Fruit fly (Drosophila melanogaster) whole organism, embryonic: Measurements from ENCODE around the gene hgo.

Source experiments
- Atf6 ChIP-seq: fragments of 200-800 bp; sonication (Bioruptor generic); IDR thresholded peaks from 2 replicates; pipeline ENCODE4 v1.3.6; 2022; ENCODE audit warnings: missing biosample characterization, missing genetic modification characterization
- CG10543 ChIP-seq: fragments of 200-800 bp; sonication (Bioruptor generic); optimal IDR thresholded peaks from 3 replicates; lab custom pipeline; 2017; ENCODE audit warnings: missing biosample characterization, mild to moderate bottlenecking, missing genetic modification characterization, moderate library complexity
- CG12769 ChIP-seq: fragments of 200-800 bp; sonication (Bioruptor generic); optimal IDR thresholded peaks from 2 replicates; lab custom pipeline; 2019; ENCODE audit warnings: missing biosample characterization, mild to moderate bottlenecking, missing genetic modification characterization, moderate library complexity
- CG15601 ChIP-seq: fragments of 200-800 bp; sonication (Bioruptor generic); optimal IDR thresholded peaks from 3 replicates; lab custom pipeline; 2019; ENCODE audit warnings: missing biosample characterization, mild to moderate bottlenecking, missing genetic modification characterization, moderate library complexity
- CG18262 ChIP-seq: fragments of 200-800 bp; optimal IDR thresholded peaks from 3 replicates; lab custom pipeline; 2019; ENCODE audit warnings: missing biosample characterization, mild to moderate bottlenecking, missing genetic modification characterization, moderate library complexity
- CG18599 ChIP-seq: fragments of 200-800 bp; sonication (Bioruptor generic); optimal IDR thresholded peaks from 3 replicates; lab custom pipeline; 2017; ENCODE audit warnings: missing biosample characterization, missing genetic modification characterization, mild to moderate bottlenecking, moderate library complexity, missing genetic modification reagents
- CG32767 ChIP-seq: fragments of 200-800 bp; sonication (Bioruptor generic); IDR thresholded peaks from 2 replicates; pipeline ENCODE4 v1.3.6; 2022; ENCODE audit warnings: missing biosample characterization, missing genetic modification characterization
- CG9932 ChIP-seq: fragments of 200-800 bp; sonication (Bioruptor generic); IDR thresholded peaks from 2 replicates; pipeline ENCODE4 v1.3.6; 2022; ENCODE audit warnings: missing biosample characterization, missing genetic modification characterization
- Deaf1 ChIP-seq: fragments of 200-800 bp; optimal IDR thresholded peaks from 3 replicates; lab custom pipeline; 2019; ENCODE audit warnings: missing biosample characterization, mild to moderate bottlenecking, missing genetic modification characterization, moderate library complexity
- Doc3 ChIP-seq: fragments of 200-800 bp; sonication (Bioruptor generic); IDR thresholded peaks from 3 replicates; pipeline ENCODE4 v1.3.6; 2022; ENCODE audit warnings: missing biosample characterization, missing genetic modification characterization; ENCODE audit not compliant: partially characterized antibody
- Drgx ChIP-seq: fragments of 200-800 bp; sonication (Bioruptor generic); IDR thresholded peaks from 2 replicates; pipeline ENCODE4 v1.3.6; 2022; ENCODE audit warnings: missing biosample characterization, missing genetic modification characterization
- HLH4C ChIP-seq: fragments of 200-800 bp; sonication (Bioruptor generic); IDR thresholded peaks from 3 replicates; pipeline ENCODE4 v1.3.6; 2022; ENCODE audit warnings: missing biosample characterization, missing genetic modification characterization; ENCODE audit not compliant: partially characterized antibody
- Hr78 ChIP-seq, 2 experiments: fragments of 200-800 bp in 1 of 2; fragments of >200 bp in 1 of 2; sonication (Bioruptor generic) in 1 of 2; optimal IDR thresholded peaks; 2 replicates each; lab custom pipeline; 2017 to 2019; ENCODE audit warnings: missing biosample characterization in 2 of 2, missing genetic modification characterization in 2 of 2, mild to moderate bottlenecking in 1 of 2, moderate library complexity in 1 of 2
- Med ChIP-seq: fragments of 200-800 bp; sonication (Bioruptor generic); peaks from one replicate; lab custom pipeline; 2016; ENCODE audit warnings: missing biosample characterization, missing genetic modification characterization, mild to moderate bottlenecking, inconsistent platforms, moderate library complexity
- Opbp ChIP-seq: fragments of 200-800 bp; sonication (Bioruptor generic); IDR thresholded peaks from 3 replicates; pipeline ENCODE4 v1.3.6; 2022; ENCODE audit warnings: missing biosample characterization, missing genetic modification characterization; ENCODE audit not compliant: partially characterized antibody
- Optix ChIP-seq: fragments of 200-800 bp; sonication (Bioruptor generic); IDR thresholded peaks from 3 replicates; pipeline ENCODE4 v1.3.6; 2022; ENCODE audit warnings: missing biosample characterization, missing genetic modification characterization
- Side ChIP-seq: fragments of 200-800 bp; sonication (Bioruptor generic); optimal IDR thresholded peaks from 2 replicates; lab custom pipeline; 2016; ENCODE audit warnings: missing biosample characterization, missing genetic modification characterization
- Trl ChIP-seq, 3 experiments: fragments of >200 bp in 2 of 3; fragments of 200-800 bp in 1 of 3; sonication (Bioruptor generic) in 1 of 3; optimal IDR thresholded peaks; 2 replicates in 1 of 3; 3 replicates in 2 of 3; lab custom pipeline; 2016 to 2017; ENCODE audit warnings: missing biosample characterization in 1 of 3, missing genetic modification characterization in 1 of 3
- abd-A ChIP-seq: fragments of 200-800 bp; sonication (Bioruptor generic); optimal IDR thresholded peaks from 3 replicates; lab custom pipeline; 2019; ENCODE audit warnings: missing biosample characterization, mild to moderate bottlenecking, missing genetic modification characterization, moderate library complexity
- ase ChIP-seq: fragments of 200-800 bp; sonication (Bioruptor generic); IDR thresholded peaks from 3 replicates; pipeline ENCODE4 v1.3.6; 2022; ENCODE audit warnings: missing biosample characterization, missing genetic modification characterization
- bigmax ChIP-seq: fragments of 200-800 bp; sonication (Bioruptor generic); optimal IDR thresholded peaks from 2 replicates; lab custom pipeline; 2018; ENCODE audit warnings: missing biosample characterization, mild to moderate bottlenecking, missing genetic modification characterization
- cad ChIP-seq: fragments of >200 bp; optimal IDR thresholded peaks from 2 replicates; lab custom pipeline; 2017; ENCODE audit warnings: missing biosample characterization, missing genetic modification characterization
- ci ChIP-seq: fragments of 200-800 bp; sonication (Bioruptor generic); IDR thresholded peaks from 3 replicates; pipeline ENCODE4 v1.3.6; 2022; ENCODE audit warnings: missing biosample characterization, missing genetic modification characterization
- crol ChIP-seq: fragments of 200-800 bp; sonication (Bioruptor generic); IDR thresholded peaks from 2 replicates; pipeline ENCODE4 v1.3.6; 2022; ENCODE audit warnings: missing biosample characterization, missing genetic modification characterization
- esg ChIP-seq: fragments of 200-800 bp; sonication (Bioruptor generic); conservative IDR thresholded peaks from 2 replicates; pipeline ENCODE4 v1.3.6; 2022; ENCODE audit warnings: missing biosample characterization, missing genetic modification characterization
- ewg ChIP-seq: fragments of 200-800 bp; sonication (Bioruptor generic); optimal IDR thresholded peaks from 3 replicates; lab custom pipeline; 2017; ENCODE audit warnings: mild to moderate bottlenecking, missing biosample characterization, missing genetic modification reagents, missing genetic modification characterization
- fd3F ChIP-seq: fragments of 200-800 bp; sonication (Bioruptor generic); optimal IDR thresholded peaks from 2 replicates; lab custom pipeline; 2018; ENCODE audit warnings: missing biosample characterization, mild to moderate bottlenecking, missing genetic modification characterization, moderate library complexity
- inv ChIP-seq: fragments of 200-800 bp; sonication (Bioruptor generic); IDR thresholded peaks from 2 replicates; pipeline ENCODE4 v1.3.6; 2022; ENCODE audit warnings: missing biosample characterization, missing genetic modification characterization; ENCODE audit not compliant: partially characterized antibody
- kah ChIP-seq: fragments of 200-800 bp; sonication (Bioruptor generic); optimal IDR thresholded peaks from 2 replicates; lab custom pipeline; 2018; ENCODE audit warnings: missing biosample characterization, mild to moderate bottlenecking, missing genetic modification characterization
- mirr ChIP-seq: fragments of 200-800 bp; sonication (Bioruptor generic); optimal IDR thresholded peaks from 3 replicates; lab custom pipeline; 2018; ENCODE audit warnings: missing biosample characterization, mild to moderate bottlenecking, missing genetic modification characterization
- nmo ChIP-seq: fragments of 200-800 bp; sonication (Bioruptor generic); optimal IDR thresholded peaks from 2 replicates; lab custom pipeline; 2018; ENCODE audit warnings: missing biosample characterization, mild to moderate bottlenecking, missing genetic modification characterization, moderate library complexity
- onecut ChIP-seq: fragments of 200-800 bp; sonication (Bioruptor generic); IDR thresholded peaks from 2 replicates; pipeline ENCODE4 v1.3.6; 2022; ENCODE audit warnings: missing biosample characterization, missing genetic modification characterization
- pfk ChIP-seq: fragments of 200-800 bp; sonication (Bioruptor generic); optimal IDR thresholded peaks from 2 replicates; lab custom pipeline; 2018; ENCODE audit warnings: missing biosample characterization, mild to moderate bottlenecking, missing genetic modification characterization, moderate library complexity
- scrt ChIP-seq: fragments of 200-800 bp; sonication (Bioruptor generic); optimal IDR thresholded peaks from 2 replicates; lab custom pipeline; 2018; ENCODE audit warnings: missing biosample characterization, mild to moderate bottlenecking, missing genetic modification characterization, moderate library complexity
- sd ChIP-seq: fragments of 200-800 bp; sonication (Bioruptor generic); optimal IDR thresholded peaks from 3 replicates; lab custom pipeline; 2018; ENCODE audit warnings: missing biosample characterization, mild to moderate bottlenecking, missing genetic modification characterization, moderate library complexity
- seq ChIP-seq: fragments of 200-800 bp; sonication (Bioruptor generic); IDR thresholded peaks from 2 replicates; pipeline ENCODE4 v1.3.6; 2022; ENCODE audit warnings: missing biosample characterization, missing genetic modification characterization
- so ChIP-seq: fragments of 200-800 bp; sonication (Bioruptor generic); IDR thresholded peaks from 3 replicates; pipeline ENCODE4 v1.3.6; 2022; ENCODE audit warnings: missing biosample characterization, missing genetic modification characterization
- tap ChIP-seq: fragments of 200-800 bp; optimal IDR thresholded peaks from 3 replicates; lab custom pipeline; 2019; ENCODE audit warnings: missing biosample characterization, mild to moderate bottlenecking, missing genetic modification characterization, moderate library complexity
- vvl ChIP-seq: fragments of 200-800 bp; sonication (Bioruptor generic); IDR thresholded peaks from 2 replicates; pipeline ENCODE4 v1.3.6; 2022; ENCODE audit warnings: missing biosample characterization, missing genetic modification characterization
- z ChIP-seq: fragments of 200-800 bp; sonication (Bioruptor generic); IDR thresholded peaks from 3 replicates; pipeline ENCODE4 v1.3.6; 2022; ENCODE audit warnings: missing biosample characterization, missing genetic modification characterization

hgo gene

DNA sequence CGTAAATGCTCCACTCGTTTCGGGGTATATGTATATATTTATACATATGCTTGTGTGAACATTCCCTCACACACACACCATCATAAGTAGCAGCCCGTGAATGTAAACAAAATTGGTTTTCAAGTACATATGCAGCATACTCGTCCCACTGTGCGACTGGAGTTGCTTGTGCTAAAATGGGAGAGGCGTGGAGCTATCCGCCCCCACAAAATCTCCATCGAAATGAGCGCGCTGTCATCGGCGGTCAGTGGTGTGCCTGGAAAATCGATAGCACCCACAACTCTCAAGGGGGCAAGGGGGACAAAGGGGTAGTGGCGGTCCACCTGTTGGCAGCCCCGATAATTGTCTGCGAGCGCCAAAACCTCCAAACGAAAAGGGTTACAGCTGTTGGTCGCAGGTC is 31.8 kb downstream of the hgo start (continued):
- peak; percentile 20 for TF ChIP-seq CG18599 (GFP tag; lab: Kevin White, UChicago)
- no peak for TF ChIP-seq esg
- TF ChIP-seq nmo = peak; percentile 14
- no peak for TF ChIP-seq Side (GFP tag; lab: Kevin White, UChicago)
- TF ChIP-seq CG9932 (GFP tag; lab: Robert Waterston, UW) = peak; percentile 27; the same call in 1 of the 2 replicates
- no peak for TF ChIP-seq CG18262 (tag; lab: Kevin White, UChicago)
- peak; percentile 99 for TF ChIP-seq onecut (GFP tag; lab: Robert Waterston, UW)
- TF ChIP-seq z (GFP tag; lab: Robert Waterston, UW) = 0 out of 3 replicates have a peak, but pooled peaks have one; percentile 8
- peak; percentile 98 for TF ChIP-seq scrt (GFP tag; lab: Kevin White, UChicago)
- TF ChIP-seq Med (GFP tag; lab: Kevin White, UChicago) = peak; percentile 52
- TF ChIP-seq seq (GFP tag; lab: Robert Waterston, UW) = peak; percentile 59; the same call in 1 of the 2 replicates
- 0 out of 2 replicates have a peak, but pooled peaks have one; percentile 24 for TF ChIP-seq Atf6 (GFP tag; lab: Robert Waterston, UW)
- TF ChIP-seq HLH4C = peak; percentile 12; the same call in 1 of the 3 replicates
- TF ChIP-seq bigmax (GFP tag; lab: Kevin White, UChicago) = no peak
- peak; percentile 49 for TF ChIP-seq kah

DNA sequence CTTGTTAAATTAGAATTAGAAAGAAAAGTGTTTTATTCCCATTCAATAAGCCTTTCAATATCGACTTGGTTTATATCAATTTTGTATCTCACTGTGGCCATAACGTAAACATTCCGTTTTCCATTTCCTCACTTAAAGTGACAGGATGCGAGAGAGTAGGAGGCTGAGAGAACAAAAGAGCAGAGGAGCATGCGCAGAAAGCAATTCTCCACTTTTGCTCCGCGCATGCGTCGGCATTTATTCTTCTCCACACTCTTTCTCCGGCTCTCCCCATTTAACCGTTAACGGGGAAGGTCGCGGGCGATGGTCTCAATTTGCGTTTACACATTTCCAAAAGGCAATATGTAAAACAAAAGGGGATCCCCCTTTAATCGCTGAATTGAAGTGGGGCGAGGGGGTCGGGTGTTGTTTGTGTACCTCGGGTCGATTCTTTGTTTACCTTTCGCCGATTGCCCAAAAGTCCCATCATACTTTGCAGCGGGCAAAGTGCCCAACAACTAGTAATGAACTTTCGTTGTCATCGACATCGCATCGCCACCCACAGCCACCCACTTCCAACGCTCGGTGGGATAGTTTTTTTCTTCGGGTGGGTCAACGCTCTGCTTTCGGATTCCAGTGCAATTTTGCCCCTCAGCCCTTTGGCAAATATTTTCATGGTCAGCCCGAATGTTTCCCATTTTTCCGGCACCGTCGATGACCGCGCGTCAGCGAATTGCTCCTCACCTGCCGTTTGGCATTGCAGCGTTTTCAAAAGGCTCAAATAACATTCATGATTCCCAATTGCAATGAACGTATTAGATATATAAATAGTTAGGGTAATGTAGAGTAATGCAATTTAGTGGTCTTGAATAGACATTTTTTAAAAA is 32.7 kb downstream of the hgo start:
- TF ChIP-seq Deaf1 (tag; lab: Kevin White, UChicago) = peak; percentile 52
- TF ChIP-seq tap (tag; lab: Kevin White, UChicago) = no peak
- TF ChIP-seq so (GFP tag; lab: Robert Waterston, UW) = 0 out of 3 replicates have a peak, but pooled peaks have one; percentile 20
- TF ChIP-seq Hr78 (GFP tag; optimal IDR thresholded peaks at IDR 0.05; lab: Kevin White, UChicago) = peak in 1 of 2 experiments; percentile 35
- peak; percentile 9 for TF ChIP-seq mirr (GFP tag; lab: Kevin White, UChicago)
- TF ChIP-seq pfk (GFP tag; lab: Kevin White, UChicago) = no peak
- peak; percentile 0 for TF ChIP-seq sd (tag; lab: Kevin White, UChicago)
- TF ChIP-seq Opbp (GFP tag; lab: Robert Waterston, UW) = no peak
- peak; percentile 93 for TF ChIP-seq ewg (GFP tag; lab: Kevin White, UChicago)
- peak; percentile 66 to 76 for TF ChIP-seq Trl (optimal IDR thresholded peaks at IDR 0.05; lab: Kevin White, UChicago)
- TF ChIP-seq Trl (GFP tag; optimal IDR thresholded peaks at IDR 0.05; lab: Kevin White, UChicago) = no peak
- TF ChIP-seq crol (GFP tag; lab: Robert Waterston, UW) = peak; percentile 83
- peak; percentile 19 for TF ChIP-seq CG10543 (GFP tag; lab: Kevin White, UChicago)
- TF ChIP-seq CG32767 (GFP tag; lab: Robert Waterston, UW) = 0 out of 2 replicates have a peak, but pooled peaks have one; percentile 60
- no peak for TF ChIP-seq inv
- TF ChIP-seq cad (GFP tag; lab: Kevin White, UChicago) = no peak
- peak; percentile 42 for TF ChIP-seq Med (GFP tag; lab: Kevin White, UChicago)
- no peak for TF ChIP-seq fd3F (GFP tag; lab: Kevin White, UChicago)
- 0 out of 3 replicates have a peak, but pooled peaks have one; percentile 22 for TF ChIP-seq ase
- peak; percentile 35; the same call in 1 of the 2 replicates for TF ChIP-seq vvl (GFP tag; lab: Robert Waterston, UW)
- TF ChIP-seq CG15601 (tag; lab: Kevin White, UChicago) = peak; percentile 89
- 0 out of 3 replicates have a peak, but pooled peaks have one; percentile 28 for TF ChIP-seq Optix (GFP tag; lab: Robert Waterston, UW)
- TF ChIP-seq CG18599 (GFP tag; lab: Kevin White, UChicago) = peak; percentile 2
- TF ChIP-seq abd-A (tag; lab: Kevin White, UChicago) = peak; percentile 43
- 0 out of 3 replicates have a peak, but pooled peaks have one; percentile 38 for TF ChIP-seq ci (GFP tag; lab: Robert Waterston, UW)
- TF ChIP-seq seq (GFP tag; lab: Robert Waterston, UW) = peak; percentile 32; the same call in 1 of the 2 replicates
- TF ChIP-seq CG12769 (tag; lab: Kevin White, UChicago) = peak; percentile 73
- TF ChIP-seq Doc3 = 0 out of 3 replicates have a peak, but pooled peaks have one; percentile 10
- no peak for TF ChIP-seq Drgx
